Worm (Caenorhabditis elegans) whole organism, mixed stage, embryonic: Measurements from ENCODE around the gene F15H10.7.

Experiments
- bed-3 ChIP-seq: fragments of 200-800 bp; sonication (Bioruptor generic); optimal IDR thresholded peaks from 3 replicates; lab custom pipeline; 2018; ENCODE audit warnings: mild to moderate bottlenecking, missing genetic modification characterization, moderate library complexity, missing compliant biosample characterization
- blmp-1 ChIP-seq: fragments of 150-350 bp; optimal IDR thresholded peaks from 2 replicates; lab custom pipeline; 2014; ENCODE audit warnings: missing biosample characterization, missing genetic modification characterization
- ceh-43 ChIP-seq: fragments of 200-800 bp; sonication (Bioruptor generic); optimal IDR thresholded peaks from 2 replicates; lab custom pipeline; 2018; ENCODE audit warnings: mild to moderate bottlenecking, missing genetic modification characterization, moderate library complexity, missing compliant biosample characterization
- ceh-83 ChIP-seq: fragments of 200-800 bp; sonication (Bioruptor generic); optimal IDR thresholded peaks from 2 replicates; lab custom pipeline; 2018; ENCODE audit warnings: mild to moderate bottlenecking, missing genetic modification characterization, missing compliant biosample characterization
- ces-1 ChIP-seq: fragments of 150-350 bp; optimal IDR thresholded peaks from 2 replicates; lab custom pipeline; 2014; ENCODE audit warnings: missing biosample characterization, missing genetic modification reagents, missing genetic modification characterization
- cnd-1 ChIP-seq: fragments of 200-800 bp; sonication (Bioruptor generic); optimal IDR thresholded peaks from 2 replicates; lab custom pipeline; 2018; ENCODE audit warnings: mild to moderate bottlenecking, missing genetic modification characterization, missing compliant biosample characterization
- drap-1 ChIP-seq: fragments of 200-800 bp; sonication (Bioruptor generic); optimal IDR thresholded peaks from 3 replicates; lab custom pipeline; 2018; ENCODE audit warnings: mild to moderate bottlenecking, missing genetic modification characterization, missing compliant biosample characterization
- elt-1 ChIP-seq: sonication (generic microtip); optimal IDR thresholded peaks from 2 replicates; lab custom pipeline; 2017; ENCODE audit warnings: missing genetic modification characterization, mild to moderate bottlenecking, missing compliant biosample characterization, antibody characterized with exemption, moderate library complexity, borderline replicate concordance; ENCODE audit not compliant: insufficient read depth
- elt-3 ChIP-seq: fragments of 150-350 bp; optimal IDR thresholded peaks from 2 replicates; lab custom pipeline; 2014; ENCODE audit warnings: missing biosample characterization, missing genetic modification characterization
- flh-1 ChIP-seq: fragments of 200-800 bp; sonication (Bioruptor generic); optimal IDR thresholded peaks from 2 replicates; lab custom pipeline; 2018; ENCODE audit warnings: mild to moderate bottlenecking, missing genetic modification characterization, moderate library complexity, missing compliant biosample characterization
- hlh-1 ChIP-seq: fragments of 150-350 bp; optimal IDR thresholded peaks from 2 replicates; lab custom pipeline; 2014; ENCODE audit warnings: missing biosample characterization, missing genetic modification reagents, missing genetic modification characterization
- lin-32 ChIP-seq: fragments of 200-800 bp; sonication (Bioruptor generic); optimal IDR thresholded peaks from 2 replicates; lab custom pipeline; 2018; ENCODE audit warnings: mild to moderate bottlenecking, missing genetic modification characterization, missing compliant biosample characterization
- lsy-2 ChIP-seq: fragments of 150-350 bp; optimal IDR thresholded peaks from 2 replicates; lab custom pipeline; 2014; ENCODE audit warnings: missing biosample characterization, missing genetic modification characterization
- mab-5 ChIP-seq: fragments of 150-350 bp; optimal IDR thresholded peaks from 2 replicates; lab custom pipeline; 2014; ENCODE audit warnings: missing biosample characterization, missing genetic modification characterization
- mep-1 ChIP-seq: fragments of 150-350 bp; optimal IDR thresholded peaks from 2 replicates; lab custom pipeline; 2017; ENCODE audit warnings: missing biosample characterization, missing genetic modification reagents, missing genetic modification characterization, inconsistent platforms
- mls-2 ChIP-seq: sonication (generic microtip); optimal IDR thresholded peaks from 2 replicates; lab custom pipeline; 2016; ENCODE audit warnings: mild to moderate bottlenecking, missing genetic modification characterization, moderate library complexity, missing compliant biosample characterization
- nhr-12 ChIP-seq: fragments of 150-350 bp; optimal IDR thresholded peaks from 2 replicates; lab custom pipeline; 2014; ENCODE audit warnings: missing biosample characterization, missing genetic modification characterization
- nhr-2 ChIP-seq: fragments of 150-350 bp; optimal IDR thresholded peaks from 2 replicates; lab custom pipeline; 2014; ENCODE audit warnings: missing biosample characterization, missing genetic modification characterization
- nhr-237 ChIP-seq: fragments of 150-350 bp; optimal IDR thresholded peaks from 2 replicates; lab custom pipeline; 2014; ENCODE audit warnings: missing biosample characterization, missing genetic modification characterization
- nhr-28 ChIP-seq: fragments of 150-350 bp; optimal IDR thresholded peaks from 2 replicates; lab custom pipeline; 2014; ENCODE audit warnings: missing biosample characterization, missing genetic modification characterization
- nhr-76 ChIP-seq: sonication (generic microtip); optimal IDR thresholded peaks from 2 replicates; lab custom pipeline; 2017; ENCODE audit warnings: missing biosample characterization, missing genetic modification characterization
- pha-4 ChIP-seq: fragments of 150-350 bp; optimal IDR thresholded peaks from 2 replicates; lab custom pipeline; 2018; ENCODE audit warnings: missing biosample characterization, missing genetic modification reagents, missing genetic modification characterization
- sem-2 ChIP-seq: fragments of 200-800 bp; sonication (Bioruptor generic); optimal IDR thresholded peaks from 2 replicates; lab custom pipeline; 2018; ENCODE audit warnings: mild to moderate bottlenecking, missing genetic modification characterization, missing compliant biosample characterization
- snpc-4 ChIP-seq: fragments of 150-350 bp; optimal IDR thresholded peaks from 2 replicates; lab custom pipeline; 2014; ENCODE audit warnings: missing biosample characterization, missing genetic modification characterization
- sptf-1 ChIP-seq: sonication (generic microtip); optimal IDR thresholded peaks from 2 replicates; lab custom pipeline; 2017; ENCODE audit warnings: mild to moderate bottlenecking, missing genetic modification characterization, moderate library complexity, missing compliant biosample characterization
- tbx-8 ChIP-seq: fragments of 200-800 bp; sonication (Bioruptor generic); optimal IDR thresholded peaks from 2 replicates; lab custom pipeline; 2018; ENCODE audit warnings: mild to moderate bottlenecking, missing genetic modification characterization, moderate library complexity, missing compliant biosample characterization
- unc-120 ChIP-seq: sonication (generic microtip); optimal IDR thresholded peaks from 2 replicates; lab custom pipeline; 2017; ENCODE audit warnings: missing genetic modification characterization, missing compliant biosample characterization; ENCODE audit not compliant: poor library complexity, severe bottlenecking
- unc-39 ChIP-seq: fragments of 150-350 bp; optimal IDR thresholded peaks from 2 replicates; lab custom pipeline; 2014; ENCODE audit warnings: missing biosample characterization, missing genetic modification characterization
- unc-62 ChIP-seq: fragments of 150-350 bp; optimal IDR thresholded peaks from 2 replicates; lab custom pipeline; 2014; ENCODE audit warnings: missing biosample characterization, missing genetic modification reagents, missing genetic modification characterization
- zip-8 ChIP-seq: fragments of 150-350 bp; optimal IDR thresholded peaks from 2 replicates; lab custom pipeline; 2014; ENCODE audit warnings: missing biosample characterization, missing genetic modification characterization
- ztf-11 ChIP-seq: fragments of 150-350 bp; optimal IDR thresholded peaks from 2 replicates; lab custom pipeline; 2014; ENCODE audit warnings: missing biosample characterization, missing genetic modification characterization

The F15H10.7 gene

ce11 chrV:10423511-10423910, 17.3 kb upstream of the F15H10.7 start:
- TF ChIP-seq unc-120 (tag; lab: Kevin White, UChicago) (no peak), flh-1 (GFP tag; lab: Kevin White, UChicago) (no peak), mls-2 (tag; lab: Kevin White, UChicago) (no peak), elt-3 (tag; lab: Kevin White, UChicago) (no peak)

- TF ChIP-seq zip-8 (tag; lab: Kevin White, UChicago) (no peak), lin-32 (no peak), pha-4 (tag; lab: Kevin White, UChicago) (no peak), nhr-28 (tag; lab: Kevin White, UChicago) (no peak), mep-1 (tag; lab: Kevin White, UChicago) (no peak), unc-120 (tag; lab: Kevin White, UChicago) (no peak), mls-2 (tag; lab: Kevin White, UChicago) (no peak), nhr-2 (tag; lab: Kevin White, UChicago) (no peak), ces-1 (GFP tag; lab: Kevin White, UChicago) (no peak), elt-1 (tag; lab: Kevin White, UChicago) (no peak), hlh-1 (tag; lab: Kevin White, UChicago) (no peak), mab-5 (tag; lab: Kevin White, UChicago) (no peak), tbx-8 (GFP tag; lab: Kevin White, UChicago) (no peak), drap-1 (GFP tag; lab: Kevin White, UChicago) (no peak), unc-62 (GFP tag; lab: Kevin White, UChicago) (no peak), elt-3 (tag; lab: Kevin White, UChicago) (no peak), cnd-1 (tag; lab: Kevin White, UChicago) (no peak), unc-39 (no peak), nhr-237 (tag; lab: Kevin White, UChicago) (no peak), sem-2 (GFP tag; lab: Kevin White, UChicago) (no peak)
These were observed 15.6 kb upstream of the F15H10.7 start, which contains the start of gene col-13 for ce11 chrV:10421802-10422201. Gene col-13 (minus strand): TSS chrV:10421902.

- TF ChIP-seq sptf-1 (tag; lab: Kevin White, UChicago) (no peak), blmp-1 (tag; lab: Kevin White, UChicago) (no peak), sem-2 (GFP tag; lab: Kevin White, UChicago) (no peak)
- TF ChIP-seq, all 35 proteins: peak for 0
These were observed 12.7 kb upstream of the F15H10.7 start, which contains the start of gene F15H10.5 for ce11 chrV:10418961-10419360. Gene F15H10.5 (minus strand): TSS chrV:10419061.

- TF ChIP-seq zip-8 (tag; lab: Kevin White, UChicago) (no peak), mep-1 (tag; lab: Kevin White, UChicago) (no peak), sem-2 (GFP tag; lab: Kevin White, UChicago) (no peak), unc-39 (no peak), blmp-1 (tag; lab: Kevin White, UChicago) (no peak), mab-5 (tag; lab: Kevin White, UChicago) (no peak), bed-3 (GFP tag; lab: Kevin White, UChicago) (no peak), ceh-43 (GFP tag; lab: Kevin White, UChicago) (no peak), elt-1 (tag; lab: Kevin White, UChicago) (no peak), ceh-83 (GFP tag; lab: Kevin White, UChicago) (no peak), tbx-8 (GFP tag; lab: Kevin White, UChicago) (no peak), lsy-2 (tag; lab: Kevin White, UChicago) (no peak), snpc-4 (no peak)
These were observed 10.7 kb upstream of the F15H10.7 start, which contains the start of gene F15H10.10 for ce11 chrV:10416925-10417324. Gene F15H10.10 (minus strand): TSS chrV:10417025.

ce11 chrV:10414610-10415009, 8.4 kb upstream of the F15H10.7 start, which contains the start of gene F15H10.9:
Gene F15H10.9 (minus strand): TSS chrV:10414710.
- TF ChIP-seq ceh-83 (GFP tag; lab: Kevin White, UChicago) (no peak), blmp-1 (tag; lab: Kevin White, UChicago) (no peak), lin-32 (no peak), flh-1 (GFP tag; lab: Kevin White, UChicago) (no peak), nhr-28 (tag; lab: Kevin White, UChicago) (no peak), nhr-76 (tag; lab: Kevin White, UChicago) (no peak), nhr-12 (tag; lab: Kevin White, UChicago) (no peak), ztf-11 (tag; lab: Kevin White, UChicago) (no peak), pha-4 (tag; lab: Kevin White, UChicago) (no peak), ceh-43 (GFP tag; lab: Kevin White, UChicago) (no peak), mls-2 (tag; lab: Kevin White, UChicago) (no peak), mab-5 (tag; lab: Kevin White, UChicago) (no peak), cnd-1 (tag; lab: Kevin White, UChicago) (no peak), hlh-1 (tag; lab: Kevin White, UChicago) (no peak), nhr-2 (tag; lab: Kevin White, UChicago) (no peak)
